Fruit fly (Drosophila melanogaster): ENCODE data around the gene CG9330.
A peak's percentile ranks its signal among the peaks of the same experiment; 100 is the strongest.

The CG9330 gene

dm6 chr3L:19560695-19561246 lies 25.3 kb upstream of the CG9330 start (continued):
- TF ChIP-seq CG12659 (GFP tag; optimal IDR thresholded peaks at IDR 0.05) (peak; percentile 96), GATAe (GFP tag; conservative IDR thresholded peaks at IDR 0.05) (peak; percentile 76), Mad (GFP tag; optimal IDR thresholded peaks at IDR 0.05) (peak; percentile 93), CG4707 (GFP tag; optimal IDR thresholded peaks at IDR 0.05) (peak; percentile 90), CG14014 (GFP tag; IDR thresholded peaks at IDR 0.05) (peak; percentile 96), CG1647 (GFP tag; optimal IDR thresholded peaks at IDR 0.05) (peak; percentile 91), CG3281 (GFP tag; optimal IDR thresholded peaks at IDR 0.05) (peak; percentile 93), Hmx (GFP tag; optimal IDR thresholded peaks at IDR 0.05) (peak; percentile 89), CG17912 (GFP tag; optimal IDR thresholded peaks at IDR 0.05) (peak; percentile 81), CG4282 (GFP tag; optimal IDR thresholded peaks at IDR 0.05) (peak; percentile 80), danr (GFP tag; IDR thresholded peaks at IDR 0.05) (peak; percentile 94), CG43689 (GFP tag; IDR thresholded peaks at IDR 0.05) (peak; percentile 77), CG32772 (GFP tag; IDR thresholded peaks at IDR 0.05) (peak; percentile 94), Abd-B (GFP tag; optimal IDR thresholded peaks at IDR 0.05) (peak; percentile 95), CG6689 (GFP tag; IDR thresholded peaks at IDR 0.05) (peak; percentile 95), amos (GFP tag; IDR thresholded peaks at IDR 0.05; ENCODE audit: partially characterized antibody) (no peak), Xbp1 (GFP tag; optimal IDR thresholded peaks at IDR 0.05) (peak; percentile 95), pros (GFP tag; optimal IDR thresholded peaks at IDR 0.05) (peak; percentile 40), croc (GFP tag; conservative IDR thresholded peaks at IDR 0.05) (peak; percentile 93), CG33557 (GFP tag; optimal IDR thresholded peaks at IDR 0.05) (peak; percentile 97), CG34376 (GFP tag; optimal IDR thresholded peaks at IDR 0.05) (peak; percentile 85), cas (GFP tag; IDR thresholded peaks at IDR 0.05) (peak; percentile 80), CG5245 (GFP tag; optimal IDR thresholded peaks at IDR 0.05) (peak; percentile 94), CG11504 (tag; optimal IDR thresholded peaks at IDR 0.05) (peak; percentile 94), CG7928 (GFP tag; optimal IDR thresholded peaks at IDR 0.05) (peak; percentile 67), stc (GFP tag; IDR thresholded peaks at IDR 0.05) (peak; percentile 90), CG11085 (GFP tag; IDR thresholded peaks at IDR 0.05) (peak; percentile 79), crp (GFP tag; optimal IDR thresholded peaks at IDR 0.05) (peak in 1 of 2 experiments; percentile 55), emc (GFP tag; optimal IDR thresholded peaks at IDR 0.05) (peak; percentile 75), CG14965 (GFP tag; optimal IDR thresholded peaks at IDR 0.05; ENCODE audit: borderline replicate concordance) (peak; percentile 59), dpn (GFP tag; optimal IDR thresholded peaks at IDR 0.05) (peak; percentile 93 to 96), CG12942 (GFP tag; optimal IDR thresholded peaks at IDR 0.05) (peak; percentile 91), CG10654 (GFP tag; optimal IDR thresholded peaks at IDR 0.05) (peak; percentile 94), CG2875 (GFP tag; optimal IDR thresholded peaks at IDR 0.05) (peak; percentile 92), rib (GFP tag; IDR thresholded peaks at IDR 0.05) (peak; percentile 93), CG31388 (GFP tag; optimal IDR thresholded peaks at IDR 0.05) (peak; percentile 90), E2f2 (GFP tag; IDR thresholded peaks at IDR 0.05) (peak; percentile 80), Hmr (GFP tag; optimal IDR thresholded peaks at IDR 0.05) (peak; percentile 93), CG14050 (GFP tag; IDR thresholded peaks at IDR 0.05) (peak; percentile 92), Nf-YC (tag; optimal IDR thresholded peaks at IDR 0.05) (peak; percentile 83), fru (optimal IDR thresholded peaks at IDR 0.05) (no peak), Dbx (GFP tag; IDR thresholded peaks at IDR 0.05) (peak; percentile 95), H2.0 (GFP tag; IDR thresholded peaks at IDR 0.05) (peak; percentile 95), CTCF (GFP tag; optimal IDR thresholded peaks at IDR 0.05) (peak; percentile 47), ap (GFP tag; IDR thresholded peaks at IDR 0.05) (peak; percentile 91), CG5953 (GFP tag; IDR thresholded peaks at IDR 0.05) (peak; percentile 89), so (GFP tag; IDR thresholded peaks at IDR 0.05) (peak; percentile 97), CG12299 (tag; optimal IDR thresholded peaks at IDR 0.05) (peak; percentile 96), CG2129 (GFP tag; IDR thresholded peaks at IDR 0.05; ENCODE audit: partially characterized antibody) (no peak), sc (optimal IDR thresholded peaks at IDR 0.05) (no peak), sc (GFP tag; optimal IDR thresholded peaks at IDR 0.05) (peak; percentile 94), p53 (GFP tag; optimal IDR thresholded peaks at IDR 0.05) (peak; percentile 75)
